Worm (Caenorhabditis elegans) whole organism, young adult: Measurements from ENCODE around the gene R02E4.2.

Source experiments
- Y56A3A.18 ChIP-seq: fragments of 200-800 bp; sonication (Bioruptor generic); IDR thresholded peaks from 2 replicates; pipeline ENCODE4 v1.3.6; 2022; ENCODE audit warnings: missing genetic modification reagents, missing genetic modification characterization, missing compliant biosample characterization
- ama-1 ChIP-seq, 3 experiments: fragments of 150-350 bp in 1 of 3; sonication (generic microtip) in 2 of 3; optimal IDR thresholded peaks; 2 replicates each; lab custom pipeline; 2014 to 2018; ENCODE audit warnings: missing biosample characterization in 2 of 3, missing genetic modification characterization in 2 of 3, missing genetic modification reagents in 2 of 3
- athp-1 ChIP-seq: sonication (generic microtip); optimal IDR thresholded peaks from 2 replicates; lab custom pipeline; 2017; ENCODE audit warnings: mild to moderate bottlenecking, missing genetic modification characterization, missing compliant biosample characterization
- bed-1 ChIP-seq: fragments of 200-800 bp; sonication (Bioruptor generic); IDR thresholded peaks from 2 replicates; pipeline ENCODE4 v1.3.6; 2022; ENCODE audit warnings: missing genetic modification reagents, missing genetic modification characterization, missing compliant biosample characterization
- bed-2 ChIP-seq: fragments of 200-800 bp; sonication (Bioruptor generic); IDR thresholded peaks from 2 replicates; pipeline ENCODE4 v1.3.6; 2022; ENCODE audit warnings: missing genetic modification reagents, missing genetic modification characterization, missing compliant biosample characterization
- ceh-100 ChIP-seq: fragments of 200-800 bp; sonication (Bioruptor generic); IDR thresholded peaks from 2 replicates; pipeline ENCODE4 v1.3.6; 2022; ENCODE audit warnings: missing genetic modification reagents, missing genetic modification characterization, missing compliant biosample characterization
- chd-7 ChIP-seq: sonication (generic microtip); optimal IDR thresholded peaks from 2 replicates; lab custom pipeline; 2016; ENCODE audit warnings: mild to moderate bottlenecking, missing genetic modification characterization, moderate library complexity, missing compliant biosample characterization
- dpl-1 ChIP-seq: fragments of 150-350 bp; optimal IDR thresholded peaks from 2 replicates; lab custom pipeline; 2014; ENCODE audit warnings: missing biosample characterization, missing genetic modification reagents, missing genetic modification characterization
- ets-4 ChIP-seq: fragments of 200-800 bp; sonication (Bioruptor generic); optimal IDR thresholded peaks from 2 replicates; lab custom pipeline; 2018; ENCODE audit warnings: mild to moderate bottlenecking, missing genetic modification characterization, missing compliant biosample characterization
- madf-6 ChIP-seq: fragments of 200-800 bp; sonication (Bioruptor generic); IDR thresholded peaks from 2 replicates; pipeline ENCODE4 v1.3.6; 2022; ENCODE audit warnings: missing genetic modification reagents, missing genetic modification characterization, missing compliant biosample characterization
- repo-1 ChIP-seq: sonication (generic microtip); optimal IDR thresholded peaks from 2 replicates; lab custom pipeline; 2017; ENCODE audit warnings: mild to moderate bottlenecking, missing genetic modification characterization, missing compliant biosample characterization

ce11 chrX:4151206-4151605, 44.0 kb downstream of the R02E4.2 start:
- TF ChIP-seq Y56A3A.18 (no peak), repo-1 (tag; lab: Kevin White, UChicago) (no peak), athp-1 (tag; lab: Kevin White, UChicago) (no peak), ets-4 (GFP tag; lab: Kevin White, UChicago) (no peak), ceh-100 (GFP tag; lab: Robert Waterston, UW) (no peak), madf-6 (GFP tag; lab: Robert Waterston, UW) (no peak), dpl-1 (GFP tag; lab: Kevin White, UChicago) (no peak), ama-1 (optimal IDR thresholded peaks at IDR 0.05; lab: Kevin White, UChicago) (no peak), ama-1 (GFP tag; optimal IDR thresholded peaks at IDR 0.05; lab: Kevin White, UChicago) (no peak), bed-1 (GFP tag; lab: Robert Waterston, UW) (no peak), bed-2 (GFP tag; lab: Robert Waterston, UW) (no peak), chd-7 (no peak)
